Fruit fly (Drosophila melanogaster) whole organism, wandering third instar larva: ENCODE results near the gene Samuel.

Source experiments
- Abd-B ChIP-seq: fragments of >200 bp; optimal IDR thresholded peaks from 2 replicates; lab custom pipeline; 2017; ENCODE audit warnings: missing biosample characterization, missing genetic modification characterization
- CG32264 ChIP-seq: fragments of 200-800 bp; sonication (Bioruptor generic); optimal IDR thresholded peaks from 2 replicates; lab custom pipeline; 2016; ENCODE audit warnings: missing biosample characterization, missing genetic modification characterization
- CG9705 ChIP-seq: fragments of 200-800 bp; sonication (Bioruptor generic); optimal IDR thresholded peaks from 2 replicates; lab custom pipeline; 2018; ENCODE audit warnings: missing biosample characterization, mild to moderate bottlenecking, missing genetic modification characterization
- CrebA ChIP-seq: fragments of 200-800 bp; sonication (Bioruptor generic); optimal IDR thresholded peaks from 2 replicates; lab custom pipeline; 2016; ENCODE audit warnings: missing biosample characterization, mild to moderate bottlenecking, missing genetic modification characterization, borderline replicate concordance
- Dfd ChIP-seq: fragments of >200 bp; optimal IDR thresholded peaks from 2 replicates; lab custom pipeline; 2017; ENCODE audit warnings: missing biosample characterization, missing genetic modification characterization
- Dif ChIP-seq: fragments of 200-275, 200-300 bp; sonication (Bioruptor generic); optimal IDR thresholded peaks from 2 replicates; lab custom pipeline; 2018; ENCODE audit warnings: missing biosample characterization, missing genetic modification characterization; ENCODE audit not compliant: partially characterized antibody
- GATAd ChIP-seq: sonication (Bioruptor generic); optimal IDR thresholded peaks from 2 replicates; lab custom pipeline; 2016; ENCODE audit warnings: missing biosample characterization, missing genetic modification characterization
- HLH106 ChIP-seq: fragments of 200-800 bp; optimal IDR thresholded peaks from 3 replicates; lab custom pipeline; 2019; ENCODE audit warnings: missing biosample characterization, mild to moderate bottlenecking, missing genetic modification characterization, moderate library complexity
- Hnf4 ChIP-seq: fragments of 200-800 bp; sonication (Bioruptor generic); optimal IDR thresholded peaks from 2 replicates; lab custom pipeline; 2016; ENCODE audit warnings: missing biosample characterization, mild to moderate bottlenecking, missing genetic modification characterization
- Hr78 ChIP-seq: fragments of >200 bp; optimal IDR thresholded peaks from 2 replicates; lab custom pipeline; 2017; ENCODE audit warnings: missing biosample characterization, missing genetic modification characterization
- Hr83 ChIP-seq: fragments of 200-300 bp; sonication (Bioruptor generic); optimal IDR thresholded peaks from 2 replicates; lab custom pipeline; 2016; ENCODE audit warnings: missing biosample characterization, mild to moderate bottlenecking, missing genetic modification characterization, moderate library complexity; ENCODE audit not compliant: poor library complexity, severe bottlenecking
- Jra ChIP-seq: sonication (Bioruptor generic); optimal IDR thresholded peaks from 2 replicates; lab custom pipeline; 2016; ENCODE audit warnings: missing biosample characterization, missing genetic modification characterization
- Mio ChIP-seq: sonication (Bioruptor generic); optimal IDR thresholded peaks from 2 replicates; lab custom pipeline; 2016; ENCODE audit warnings: missing biosample characterization, missing genetic modification characterization
- Myc ChIP-seq: fragments of >200 bp; optimal IDR thresholded peaks from 2 replicates; lab custom pipeline; 2017
- N ChIP-seq: fragments of >200 bp; optimal IDR thresholded peaks from 2 replicates; lab custom pipeline; 2018; ENCODE audit warnings: missing biosample characterization, missing external identifiers, missing genetic modification characterization
- OdsH ChIP-seq: fragments of 200-800 bp; sonication (Bioruptor generic); optimal IDR thresholded peaks from 2 replicates; lab custom pipeline; 2016; ENCODE audit warnings: missing biosample characterization, mild to moderate bottlenecking, missing genetic modification characterization
- Rel ChIP-seq, 2 experiments: fragments of 200-800 bp; sonication (Bioruptor generic) in 1 of 2; optimal IDR thresholded peaks; 2 replicates in 1 of 2; 3 replicates in 1 of 2; lab custom pipeline; 2016 to 2019; ENCODE audit warnings: mild to moderate bottlenecking in 2 of 2, missing biosample characterization in 2 of 2, missing genetic modification characterization in 2 of 2, moderate library complexity in 1 of 2
- Sp1 ChIP-seq: fragments of 200-800 bp; sonication (Bioruptor generic); optimal IDR thresholded peaks from 3 replicates; lab custom pipeline; 2019; ENCODE audit warnings: missing biosample characterization, mild to moderate bottlenecking, missing genetic modification characterization, moderate library complexity
- Vsx2 ChIP-seq: fragments of 200-300, 225-300 bp; sonication (Bioruptor generic); optimal IDR thresholded peaks from 2 replicates; lab custom pipeline; 2018; ENCODE audit warnings: missing biosample characterization, missing genetic modification characterization; ENCODE audit not compliant: partially characterized antibody
- br ChIP-seq: fragments of 200-800 bp; sonication (Bioruptor generic); optimal IDR thresholded peaks from 2 replicates; lab custom pipeline; 2016; ENCODE audit warnings: missing biosample characterization, missing genetic modification characterization
- brk ChIP-seq: fragments of 200-800 bp; sonication (Bioruptor generic); optimal IDR thresholded peaks from 2 replicates; lab custom pipeline; 2016; ENCODE audit warnings: missing biosample characterization, mild to moderate bottlenecking, missing genetic modification characterization
- dl ChIP-seq, 2 experiments: fragments of 175-275, 200-275 bp in 1 of 2; fragments of 200-275 bp in 1 of 2; sonication (Bioruptor generic); optimal IDR thresholded peaks; lab custom pipeline; 2018; ENCODE audit warnings: mild to moderate bottlenecking in 2 of 2, missing biosample characterization in 2 of 2, missing genetic modification characterization in 2 of 2, moderate library complexity in 2 of 2; ENCODE audit not compliant: partially characterized antibody in 2 of 2, insufficient read depth in 1 of 2
- dmrt93B ChIP-seq: fragments of 200-800 bp; sonication (Bioruptor generic); optimal IDR thresholded peaks from 2 replicates; lab custom pipeline; 2018; ENCODE audit warnings: missing biosample characterization, mild to moderate bottlenecking, missing genetic modification characterization
- dsf ChIP-seq: sonication (Bioruptor generic); optimal IDR thresholded peaks from 2 replicates; lab custom pipeline; 2016; ENCODE audit warnings: missing biosample characterization, missing genetic modification characterization, borderline replicate concordance
- ey ChIP-seq: fragments of 200-800 bp; sonication (Bioruptor generic); optimal IDR thresholded peaks from 2 replicates; lab custom pipeline; 2016; ENCODE audit warnings: missing biosample characterization, missing genetic modification characterization
- foxo ChIP-seq, 2 experiments: fragments of 200-800 bp; sonication (Bioruptor generic); optimal IDR thresholded peaks; 2 replicates in 1 of 2; 3 replicates in 1 of 2; lab custom pipeline; 2016 to 2017; ENCODE audit warnings: missing biosample characterization in 2 of 2, missing genetic modification characterization in 2 of 2
- fru ChIP-seq: fragments of 200-800 bp; sonication (Bioruptor generic); optimal IDR thresholded peaks from 3 replicates; lab custom pipeline; 2016; ENCODE audit warnings: missing biosample characterization, mild to moderate bottlenecking, missing genetic modification characterization
- h ChIP-seq: fragments of 200-800 bp; sonication (Bioruptor generic); optimal IDR thresholded peaks from 3 replicates; lab custom pipeline; 2016; ENCODE audit warnings: missing biosample characterization, mild to moderate bottlenecking, missing genetic modification characterization
- jim ChIP-seq: fragments of 175-275, 200-325 bp; sonication (Bioruptor generic); optimal IDR thresholded peaks from 2 replicates; lab custom pipeline; 2016; ENCODE audit warnings: missing biosample characterization, mild to moderate bottlenecking, missing genetic modification characterization
- lola ChIP-seq: fragments of >200 bp; optimal IDR thresholded peaks from 2 replicates; lab custom pipeline; 2017; ENCODE audit warnings: missing biosample characterization, missing genetic modification characterization
- pan ChIP-seq: fragments of >200 bp; optimal IDR thresholded peaks from 2 replicates; lab custom pipeline; 2017
- psq ChIP-seq: fragments of 200-800 bp; sonication (Bioruptor generic); optimal IDR thresholded peaks from 3 replicates; lab custom pipeline; 2017; ENCODE audit warnings: missing biosample characterization, mild to moderate bottlenecking, missing genetic modification characterization, moderate library complexity
- rgr ChIP-seq: fragments of 200-800 bp; sonication (Bioruptor generic); optimal IDR thresholded peaks from 3 replicates; lab custom pipeline; 2016; ENCODE audit warnings: missing biosample characterization, mild to moderate bottlenecking, missing genetic modification characterization
- sage ChIP-seq: fragments of 200-800 bp; sonication (Bioruptor generic); optimal IDR thresholded peaks from 2 replicates; lab custom pipeline; 2016; ENCODE audit warnings: missing biosample characterization, mild to moderate bottlenecking, missing genetic modification characterization
- sv ChIP-seq: fragments of 200-800 bp; sonication (Bioruptor generic); optimal IDR thresholded peaks from 3 replicates; lab custom pipeline; 2016; ENCODE audit warnings: missing biosample characterization, missing genetic modification characterization
- tai ChIP-seq: sonication (Bioruptor generic); optimal IDR thresholded peaks from 2 replicates; lab custom pipeline; 2016; ENCODE audit warnings: missing biosample characterization, missing genetic modification characterization
- usp ChIP-seq: fragments of >200 bp; optimal IDR thresholded peaks from 2 replicates; lab custom pipeline; 2017; ENCODE audit warnings: missing biosample characterization, missing genetic modification characterization
- woc ChIP-seq: sonication (Bioruptor generic); optimal IDR thresholded peaks from 2 replicates; lab custom pipeline; 2016; ENCODE audit warnings: missing biosample characterization, mild to moderate bottlenecking, missing genetic modification characterization

Gene Samuel

dm6 chr2L:11072250-11072649, 5.5 kb upstream of the Samuel start (continued):
- peak in 1 of 2 experiments; percentile 75 for TF ChIP-seq foxo (GFP tag; optimal IDR thresholded peaks at IDR 0.05; lab: Kevin White, UChicago)

dm6 chr2L:11070862-11071261, 4.1 kb upstream of the Samuel start, which contains the start of gene CG14915:
CG14915 (plus strand) TSS chr2L:11071027.
- TF ChIP-seq Hnf4 (no peak), Dif (no peak), GATAd (no peak), lola (no peak), CrebA (GFP tag; lab: Kevin White, UChicago) (no peak), sv (GFP tag; lab: Kevin White, UChicago) (no peak), dl (GFP tag; optimal IDR thresholded peaks at IDR 0.05; lab: Kevin White, UChicago; ENCODE audit: insufficient read depth in 1 of 2, partially characterized antibody in 2 of 2) (no peak), Abd-B (GFP tag; lab: Kevin White, UChicago) (no peak), usp (GFP tag; lab: Kevin White, UChicago) (no peak), OdsH (GFP tag; lab: Kevin White, UChicago) (no peak), dmrt93B (GFP tag; lab: Kevin White, UChicago) (no peak), Hr83 (GFP tag; lab: Kevin White, UChicago) (no peak), Hr78 (GFP tag; lab: Kevin White, UChicago) (no peak)

dm6 chr2L:11069475-11069874, 2.7 kb upstream of the Samuel start:
- TF ChIP-seq tai (no peak), pan (lab: Kevin White, UChicago) (no peak), CG32264 (GFP tag; lab: Kevin White, UChicago) (no peak), CrebA (GFP tag; lab: Kevin White, UChicago) (no peak), Sp1 (peak; percentile 54), woc (GFP tag; lab: Kevin White, UChicago) (peak; percentile 37), Myc (no peak), Abd-B (GFP tag; lab: Kevin White, UChicago) (no peak), psq (GFP tag; lab: Kevin White, UChicago) (peak; percentile 16), h (GFP tag; lab: Kevin White, UChicago) (peak; percentile 28), HLH106 (tag; lab: Kevin White, UChicago) (peak; percentile 36), dmrt93B (GFP tag; lab: Kevin White, UChicago) (no peak), Mio (GFP tag; lab: Kevin White, UChicago) (no peak), sv (GFP tag; lab: Kevin White, UChicago) (no peak), GATAd (no peak), rgr (GFP tag; lab: Kevin White, UChicago) (peak; percentile 21), br (GFP tag; lab: Kevin White, UChicago) (peak; percentile 15), Dif (no peak), dl (GFP tag; optimal IDR thresholded peaks at IDR 0.05; lab: Kevin White, UChicago; ENCODE audit: insufficient read depth in 1 of 2, partially characterized antibody in 2 of 2) (no peak), N (GFP tag; lab: Kevin White, UChicago) (no peak), fru (GFP tag; lab: Kevin White, UChicago) (peak; percentile 52), CG9705 (GFP tag; lab: Kevin White, UChicago) (no peak), lola (no peak), Rel (GFP tag; optimal IDR thresholded peaks at IDR 0.05; lab: Kevin White, UChicago) (no peak), Rel (tag; optimal IDR thresholded peaks at IDR 0.05; lab: Kevin White, UChicago) (no peak), brk (GFP tag; lab: Kevin White, UChicago) (no peak), jim (GFP tag; lab: Kevin White, UChicago) (no peak), foxo (GFP tag; optimal IDR thresholded peaks at IDR 0.05; lab: Kevin White, UChicago) (peak in 1 of 2 experiments; percentile 32), Jra (GFP tag; lab: Kevin White, UChicago) (no peak), Vsx2 (GFP tag; lab: Kevin White, UChicago) (no peak), Dfd (no peak), usp (GFP tag; lab: Kevin White, UChicago) (no peak), dsf (GFP tag; lab: Kevin White, UChicago) (no peak), Hnf4 (no peak), OdsH (GFP tag; lab: Kevin White, UChicago) (peak; percentile 55), ey (peak; percentile 27), Hr78 (GFP tag; lab: Kevin White, UChicago) (no peak), sage (GFP tag; lab: Kevin White, UChicago) (no peak), Hr83 (GFP tag; lab: Kevin White, UChicago) (no peak)
